Worm (Caenorhabditis elegans) whole organism, L3 larva: ENCODE results near the gene F52C6.2.

Experiments
- R02D3.7 ChIP-seq: fragments of 150-350 bp; optimal IDR thresholded peaks from 2 replicates; lab custom pipeline; 2014; ENCODE audit warnings: missing biosample characterization, missing genetic modification characterization
- aly-2 ChIP-seq: fragments of 150-350 bp; optimal IDR thresholded peaks from 2 replicates; lab custom pipeline; 2014; ENCODE audit warnings: missing biosample characterization, missing genetic modification characterization
- ama-1 ChIP-seq: fragments of 150-350 bp; optimal IDR thresholded peaks from 2 replicates; lab custom pipeline; 2018
- ceh-16 ChIP-seq: sonication (generic microtip); optimal IDR thresholded peaks from 2 replicates; lab custom pipeline; 2017; ENCODE audit warnings: missing biosample characterization, missing genetic modification characterization
- ceh-28 ChIP-seq: fragments of 150-350 bp; optimal IDR thresholded peaks from 2 replicates; lab custom pipeline; 2014; ENCODE audit warnings: missing biosample characterization, missing genetic modification reagents, missing genetic modification characterization
- ceh-82 ChIP-seq: fragments of 150-350 bp; optimal IDR thresholded peaks from 2 replicates; lab custom pipeline; 2014; ENCODE audit warnings: missing biosample characterization, missing genetic modification characterization
- ceh-9 ChIP-seq: sonication (generic microtip); optimal IDR thresholded peaks from 2 replicates; lab custom pipeline; 2018; ENCODE audit warnings: missing biosample characterization, missing genetic modification characterization
- daf-12 ChIP-seq: fragments of 150-350 bp; optimal IDR thresholded peaks from 2 replicates; lab custom pipeline; 2014; ENCODE audit warnings: missing biosample characterization, missing genetic modification reagents, missing genetic modification characterization
- egl-5 ChIP-seq: fragments of 150-350 bp; optimal IDR thresholded peaks from 2 replicates; lab custom pipeline; 2017; ENCODE audit warnings: missing biosample characterization, missing genetic modification reagents, missing genetic modification characterization, inconsistent platforms
- elt-2 ChIP-seq: sonication (generic microtip); optimal IDR thresholded peaks from 2 replicates; lab custom pipeline; 2016; ENCODE audit warnings: missing genetic modification reagents, mild to moderate bottlenecking, missing genetic modification characterization, missing compliant biosample characterization
- elt-3 ChIP-seq, 3 experiments: fragments of 150-350 bp in 1 of 3; sonication (generic microtip) in 2 of 3; optimal IDR thresholded peaks; 2 replicates in 2 of 3; 4 replicates in 1 of 3; lab custom pipeline; 2014 to 2017; ENCODE audit warnings: missing biosample characterization in 3 of 3, missing genetic modification characterization in 3 of 3
- fkh-2 ChIP-seq: fragments of 150-350 bp; optimal IDR thresholded peaks from 2 replicates; lab custom pipeline; 2014; ENCODE audit warnings: missing biosample characterization, missing genetic modification reagents, missing genetic modification characterization
- fos-1 ChIP-seq: fragments of 150-350 bp; optimal IDR thresholded peaks from 2 replicates; lab custom pipeline; 2014; ENCODE audit warnings: missing biosample characterization, missing genetic modification characterization
- hmg-11 ChIP-seq: sonication (generic microtip); optimal IDR thresholded peaks from 2 replicates; lab custom pipeline; 2016; ENCODE audit warnings: missing genetic modification characterization, missing compliant biosample characterization
- jun-1 ChIP-seq: fragments of 150-350 bp; optimal IDR thresholded peaks from 2 replicates; lab custom pipeline; 2014; ENCODE audit warnings: missing biosample characterization, missing genetic modification reagents, missing genetic modification characterization
- lin-15B ChIP-seq: fragments of 150-350 bp; optimal IDR thresholded peaks from 2 replicates; lab custom pipeline; 2014; ENCODE audit warnings: missing biosample characterization, missing genetic modification characterization
- lin-39 ChIP-seq: fragments of 150-350 bp; optimal IDR thresholded peaks from 2 replicates; lab custom pipeline; 2018; ENCODE audit warnings: missing biosample characterization, missing genetic modification reagents, missing genetic modification characterization
- lsy-12 ChIP-seq: sonication (generic microtip); optimal IDR thresholded peaks from 2 replicates; lab custom pipeline; 2016; ENCODE audit warnings: mild to moderate bottlenecking, missing genetic modification characterization, missing compliant biosample characterization
- nfya-1 ChIP-seq: sonication (generic microtip); optimal IDR thresholded peaks from 2 replicates; lab custom pipeline; 2017; ENCODE audit warnings: missing genetic modification characterization, mild to moderate bottlenecking, missing compliant biosample characterization, antibody characterized with exemption, moderate library complexity; ENCODE audit not compliant: insufficient read depth
- nhr-11 ChIP-seq: fragments of 150-350 bp; optimal IDR thresholded peaks from 2 replicates; lab custom pipeline; 2014; ENCODE audit warnings: missing biosample characterization, missing genetic modification characterization
- nhr-12 ChIP-seq: fragments of 150-350 bp; optimal IDR thresholded peaks from 2 replicates; lab custom pipeline; 2014; ENCODE audit warnings: missing biosample characterization, missing genetic modification characterization
- nhr-23 ChIP-seq: fragments of 150-350 bp; optimal IDR thresholded peaks from 2 replicates; lab custom pipeline; 2014; ENCODE audit warnings: missing biosample characterization, missing genetic modification reagents, missing genetic modification characterization
- nhr-237 ChIP-seq: fragments of 150-350 bp; optimal IDR thresholded peaks from 2 replicates; lab custom pipeline; 2014; ENCODE audit warnings: missing biosample characterization, missing genetic modification characterization
- nhr-25 ChIP-seq: sonication (generic microtip); optimal IDR thresholded peaks from 2 replicates; lab custom pipeline; 2017; ENCODE audit warnings: missing biosample characterization, missing genetic modification characterization
- nhr-28 ChIP-seq: fragments of 150-350 bp; optimal IDR thresholded peaks from 2 replicates; lab custom pipeline; 2014; ENCODE audit warnings: missing biosample characterization, missing genetic modification characterization
- nhr-43 ChIP-seq: sonication (generic microtip); optimal IDR thresholded peaks from 2 replicates; lab custom pipeline; 2016; ENCODE audit warnings: mild to moderate bottlenecking, missing genetic modification characterization, missing compliant biosample characterization; ENCODE audit not compliant: poor library complexity, severe bottlenecking
- nhr-76 ChIP-seq: fragments of 150-350 bp; sonication (generic microtip); optimal IDR thresholded peaks from 5 replicates; lab custom pipeline; 2014; ENCODE audit warnings: missing biosample characterization, missing genetic modification characterization
- nhr-77 ChIP-seq: fragments of 150-350 bp; optimal IDR thresholded peaks from 2 replicates; lab custom pipeline; 2014; ENCODE audit warnings: missing biosample characterization, missing genetic modification characterization
- pha-4 ChIP-seq: fragments of 150-350 bp; optimal IDR thresholded peaks from 2 replicates; lab custom pipeline; 2014; ENCODE audit warnings: missing biosample characterization, missing genetic modification reagents, missing genetic modification characterization
- pqm-1 ChIP-seq: fragments of 150-350 bp; optimal IDR thresholded peaks from 2 replicates; lab custom pipeline; 2017; ENCODE audit warnings: missing biosample characterization, missing genetic modification characterization, inconsistent platforms
- sea-2 ChIP-seq: fragments of 150-350 bp; sonication (generic microtip); optimal IDR thresholded peaks from 4 replicates; lab custom pipeline; 2014; ENCODE audit warnings: missing biosample characterization, missing genetic modification reagents, missing genetic modification characterization
- skn-1 ChIP-seq: fragments of 150-350 bp; optimal IDR thresholded peaks from 2 replicates; lab custom pipeline; 2014; ENCODE audit warnings: missing biosample characterization, missing genetic modification characterization
- snpc-4 ChIP-seq: fragments of 150-350 bp; optimal IDR thresholded peaks from 2 replicates; lab custom pipeline; 2014; ENCODE audit warnings: missing biosample characterization, missing genetic modification characterization
- tbx-2 ChIP-seq: sonication (generic microtip); optimal IDR thresholded peaks from 2 replicates; lab custom pipeline; 2016; ENCODE audit warnings: mild to moderate bottlenecking, missing genetic modification characterization, missing compliant biosample characterization
- unc-39 ChIP-seq: sonication (generic microtip); optimal IDR thresholded peaks from 4 replicates; lab custom pipeline; 2017; ENCODE audit warnings: missing biosample characterization, missing genetic modification characterization
- unc-62 ChIP-seq: fragments of 150-350 bp; sonication (generic microtip); optimal IDR thresholded peaks from 4 replicates; lab custom pipeline; 2014; ENCODE audit warnings: missing biosample characterization, missing genetic modification reagents, missing genetic modification characterization
- ztf-11 ChIP-seq: fragments of 150-350 bp; optimal IDR thresholded peaks from 2 replicates; lab custom pipeline; 2014; ENCODE audit warnings: missing biosample characterization, missing genetic modification characterization
- ztf-4 ChIP-seq: fragments of 150-350 bp; optimal IDR thresholded peaks from 2 replicates; lab custom pipeline; 2014; ENCODE audit warnings: missing biosample characterization, missing genetic modification characterization

Gene F52C6.2

ce11 chrII:1926162-1926561 is at the start of gene F52C6.2:
TSS of gene F52C6.2 (plus strand) at chrII:1926462.
- TF ChIP-seq lsy-12 (tag; lab: Kevin White, UChicago) (no peak), nhr-11 (tag; lab: Kevin White, UChicago) (no peak), nhr-28 (tag; lab: Kevin White, UChicago) (no peak), aly-2 (tag; lab: Kevin White, UChicago) (no peak), skn-1 (tag; lab: Kevin White, UChicago) (no peak), jun-1 (tag; lab: Kevin White, UChicago) (no peak), nhr-77 (tag; lab: Kevin White, UChicago) (no peak), R02D3.7 (no peak), fos-1 (no peak), lin-39 (tag; lab: Kevin White, UChicago) (no peak), nhr-23 (tag; lab: Kevin White, UChicago) (no peak), ztf-11 (no peak), nhr-25 (tag; lab: Kevin White, UChicago) (no peak), ceh-16 (no peak), elt-3 (tag; optimal IDR thresholded peaks at IDR 0.05; lab: Kevin White, UChicago) (no peak), daf-12 (tag; lab: Kevin White, UChicago) (no peak), nhr-12 (tag; lab: Kevin White, UChicago) (no peak), nhr-237 (tag; lab: Kevin White, UChicago) (no peak)
- TF ChIP-seq, all 47 proteins: peak for 0

- TF ChIP-seq fos-1: no peak
Observed at ce11 chrII:1878663-1879062, 47.6 kb upstream of the F52C6.2 start, which contains the start of gene math-16. TSS of gene math-16 (minus strand) at chrII:1878763.

- TF ChIP-seq nhr-23 (tag; lab: Kevin White, UChicago) (no peak), aly-2 (tag; lab: Kevin White, UChicago) (no peak), nhr-77 (tag; lab: Kevin White, UChicago) (no peak), R02D3.7 (no peak), unc-62 (GFP tag; lab: Kevin White, UChicago) (no peak), elt-2 (tag; lab: Kevin White, UChicago) (no peak), fos-1 (no peak), nhr-11 (tag; lab: Kevin White, UChicago) (no peak), ztf-11 (no peak), nhr-12 (tag; lab: Kevin White, UChicago) (no peak), nhr-237 (tag; lab: Kevin White, UChicago) (no peak), pqm-1 (tag; lab: Kevin White, UChicago) (no peak), unc-39 (tag; lab: Kevin White, UChicago) (no peak), ceh-9 (tag; lab: Kevin White, UChicago) (no peak), lin-15B (tag; lab: Kevin White, UChicago) (no peak), ceh-82 (no peak)
- TF ChIP-seq, all 47 proteins: peak for 0
Observed at ce11 chrII:1882705-1883104, 43.6 kb upstream of the F52C6.2 start, which contains the start of gene math-5. TSS of gene math-5 (minus strand) at chrII:1882805.

ce11 chrII:1884635-1885034 is 41.6 kb upstream of the F52C6.2 start, which contains the start of gene math-6:
TSS of gene math-6 (minus strand) at chrII:1884735.
- TF ChIP-seq tbx-2 (no peak), ceh-28 (no peak), R02D3.7 (no peak), lin-15B (tag; lab: Kevin White, UChicago) (no peak), nhr-12 (tag; lab: Kevin White, UChicago) (no peak), lsy-12 (tag; lab: Kevin White, UChicago) (no peak), skn-1 (tag; lab: Kevin White, UChicago) (no peak)

- TF ChIP-seq lin-15B (tag; lab: Kevin White, UChicago): no peak
- no peak for TF ChIP-seq ceh-82
- no peak for TF ChIP-seq pha-4 (tag; lab: Kevin White, UChicago)
- no peak for TF ChIP-seq elt-3 (tag; optimal IDR thresholded peaks at IDR 0.05; lab: Kevin White, UChicago)
- TF ChIP-seq sea-2 (GFP tag; lab: Kevin White, UChicago): no peak
- TF ChIP-seq egl-5 (tag; lab: Kevin White, UChicago): no peak
- no peak for TF ChIP-seq jun-1 (tag; lab: Kevin White, UChicago)
- no peak for TF ChIP-seq hmg-11
- no peak for TF ChIP-seq nfya-1 (tag; lab: Kevin White, UChicago)
- TF ChIP-seq lsy-12 (tag; lab: Kevin White, UChicago): no peak
- no peak for TF ChIP-seq fkh-2 (tag; lab: Kevin White, UChicago)
- TF ChIP-seq snpc-4: no peak
- TF ChIP-seq nhr-76 (tag; lab: Kevin White, UChicago): no peak
- TF ChIP-seq nhr-12 (tag; lab: Kevin White, UChicago): no peak
- TF ChIP-seq ztf-4 (tag; lab: Kevin White, UChicago): no peak
- TF ChIP-seq nhr-43: no peak
- TF ChIP-seq R02D3.7: no peak
- no peak for TF ChIP-seq ama-1 (lab: Kevin White, UChicago)
- TF ChIP-seq nhr-77 (tag; lab: Kevin White, UChicago): no peak
- TF ChIP-seq unc-39 (tag; lab: Kevin White, UChicago): no peak
Observed at ce11 chrII:1886379-1886778, 39.9 kb upstream of the F52C6.2 start, which contains the start of gene math-7. TSS of gene math-7 (minus strand) at chrII:1886479.
